Fruit fly (Drosophila melanogaster): ENCODE data around the gene Aldh7A1.
A peak's percentile ranks its signal among the peaks of the same experiment; 100 is the strongest.

The Aldh7A1 gene

DNA sequence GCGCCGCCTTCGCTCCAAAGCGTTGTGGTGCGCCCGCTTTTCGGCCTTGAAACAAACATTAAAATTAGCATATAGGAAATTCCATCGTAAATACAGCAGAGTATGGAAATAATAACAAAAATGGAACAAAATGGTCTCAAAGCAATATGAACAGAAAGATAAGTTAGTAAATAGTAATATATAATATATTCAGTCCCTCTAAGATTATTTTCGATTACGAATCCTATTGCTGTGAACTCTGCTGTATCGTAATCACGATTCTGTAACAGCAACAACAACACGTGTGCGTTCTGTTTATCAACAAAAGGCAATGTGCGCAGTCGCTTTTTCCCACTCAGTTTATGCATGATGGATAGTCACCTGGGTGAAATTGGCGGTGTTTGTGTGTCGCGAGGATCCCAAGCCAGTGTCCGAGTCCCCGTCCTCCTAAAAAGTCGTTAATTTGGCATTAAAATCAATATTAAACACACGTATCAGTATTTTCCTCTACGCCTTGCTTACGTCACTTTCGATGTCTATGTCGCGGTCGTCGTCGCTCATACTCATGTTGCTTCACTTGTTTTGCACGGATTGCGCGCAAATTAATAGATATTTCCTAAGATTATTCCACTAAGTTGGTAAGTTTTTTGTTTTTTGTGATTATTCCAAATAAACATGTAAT is 5.1 kb downstream of the Aldh7A1 start, which contains the start of the genes CG42374 and Mettl5 (continued):
- no peak for TF ChIP-seq CG9139 (GFP tag; optimal IDR thresholded peaks at IDR 0.05)
- TF ChIP-seq dac (GFP tag; optimal IDR thresholded peaks at IDR 0.05): no peak
- TF ChIP-seq CG3032 (tag; optimal IDR thresholded peaks at IDR 0.05): peak; percentile 41
- TF ChIP-seq OdsH (GFP tag; optimal IDR thresholded peaks at IDR 0.05): peak; percentile 10
- TF ChIP-seq Hr38 (GFP tag; optimal IDR thresholded peaks at IDR 0.05): no peak
- no peak for TF ChIP-seq svp (GFP tag)
- peak; percentile 19 for TF ChIP-seq pdm3 (GFP tag; optimal IDR thresholded peaks at IDR 0.05)
- no peak for TF ChIP-seq fd59A (GFP tag; optimal IDR thresholded peaks at IDR 0.05)
- TF ChIP-seq Eip75B (GFP tag; optimal IDR thresholded peaks at IDR 0.05): no peak
- TF ChIP-seq Smox (GFP tag; optimal IDR thresholded peaks at IDR 0.05): peak; percentile 28
- peak; percentile 81 for TF ChIP-seq eg (GFP tag; IDR thresholded peaks at IDR 0.05)
- peak; percentile 50 for TF ChIP-seq CG10669 (GFP tag; optimal IDR thresholded peaks at IDR 0.05)
- TF ChIP-seq CG16779 (tag; optimal IDR thresholded peaks at IDR 0.05): no peak
- peak; percentile 32; the same call in 1 of the 3 replicates for TF ChIP-seq CG6163 (GFP tag; IDR thresholded peaks at IDR 0.05)
- TF ChIP-seq CG7368 (GFP tag; optimal IDR thresholded peaks at IDR 0.05): no peak
- TF ChIP-seq CG32006 (GFP tag; optimal IDR thresholded peaks at IDR 0.05): peak; percentile 49
- peak; percentile 12 for TF ChIP-seq CG8632 (GFP tag; optimal IDR thresholded peaks at IDR 0.05)
- TF ChIP-seq Sox102F (GFP tag; optimal IDR thresholded peaks at IDR 0.05): peak; percentile 23
- peak; percentile 12 for TF ChIP-seq CG10631 (GFP tag; optimal IDR thresholded peaks at IDR 0.05)
- TF ChIP-seq Sox15 (GFP tag; optimal IDR thresholded peaks at IDR 0.05): peak; percentile 2
- TF ChIP-seq CG6792 (GFP tag; optimal IDR thresholded peaks at IDR 0.05): peak; percentile 28

DNA sequence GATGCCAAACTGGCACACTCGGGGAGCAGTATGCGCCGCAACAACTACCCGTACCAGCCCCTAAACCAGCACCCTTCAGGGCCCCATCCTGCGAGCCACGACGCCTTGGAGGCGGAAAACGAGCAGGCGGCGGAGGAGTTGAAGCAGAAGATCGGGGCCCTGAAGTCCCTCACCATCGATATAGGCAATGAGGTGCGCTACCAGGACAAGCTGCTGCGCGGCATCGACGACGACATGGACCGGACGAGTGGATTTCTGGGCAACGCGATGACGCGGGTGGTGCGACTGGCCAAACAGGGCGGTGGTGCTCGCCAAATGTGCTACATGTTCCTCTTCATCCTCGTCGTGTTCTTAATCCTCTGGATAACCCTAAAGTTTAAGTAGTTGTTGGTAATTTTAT is 7.0 kb downstream of the Aldh7A1 start:
- TF ChIP-seq CG8119 (GFP tag; IDR thresholded peaks at IDR 0.05) (no peak), CG6163 (GFP tag; IDR thresholded peaks at IDR 0.05) (peak; percentile 14; the same call in 1 of the 3 replicates), achi (GFP tag; optimal IDR thresholded peaks at IDR 0.05) (no peak), Blimp-1 (GFP tag; optimal IDR thresholded peaks at IDR 0.05) (no peak), CG3032 (tag; optimal IDR thresholded peaks at IDR 0.05) (no peak), Hr4 (GFP tag; optimal IDR thresholded peaks at IDR 0.05) (no peak), CG10669 (GFP tag; optimal IDR thresholded peaks at IDR 0.05) (no peak)

dm6 chr3L:19261213-19261612 is 7.5 kb downstream of the Aldh7A1 start, which contains the start of gene Bet1:
Gene Bet1, plus strand, starts transcription at chr3L:19261394.
- TF ChIP-seq CG32006 (GFP tag; optimal IDR thresholded peaks at IDR 0.05) (peak; percentile 26), Sox15 (GFP tag; optimal IDR thresholded peaks at IDR 0.05) (no peak), CG8632 (GFP tag; optimal IDR thresholded peaks at IDR 0.05) (peak; percentile 3), Eip78C (GFP tag) (peak; percentile 31), achi (GFP tag; optimal IDR thresholded peaks at IDR 0.05) (peak; percentile 1), svp (GFP tag) (peak; percentile 33), acj6 (GFP tag; optimal IDR thresholded peaks at IDR 0.05) (no peak), Eip93F (GFP tag; optimal IDR thresholded peaks at IDR 0.05) (no peak), CG10669 (GFP tag; optimal IDR thresholded peaks at IDR 0.05) (no peak), CG3032 (tag; optimal IDR thresholded peaks at IDR 0.05) (peak; percentile 19), CG3919 (GFP tag; optimal IDR thresholded peaks at IDR 0.05) (no peak), CG10631 (GFP tag; optimal IDR thresholded peaks at IDR 0.05) (no peak), Hr4 (GFP tag; optimal IDR thresholded peaks at IDR 0.05) (no peak), topi (GFP tag; optimal IDR thresholded peaks at IDR 0.05) (no peak), CG9139 (GFP tag; optimal IDR thresholded peaks at IDR 0.05) (no peak), CG6808 (GFP tag; optimal IDR thresholded peaks at IDR 0.05) (no peak)

DNA sequence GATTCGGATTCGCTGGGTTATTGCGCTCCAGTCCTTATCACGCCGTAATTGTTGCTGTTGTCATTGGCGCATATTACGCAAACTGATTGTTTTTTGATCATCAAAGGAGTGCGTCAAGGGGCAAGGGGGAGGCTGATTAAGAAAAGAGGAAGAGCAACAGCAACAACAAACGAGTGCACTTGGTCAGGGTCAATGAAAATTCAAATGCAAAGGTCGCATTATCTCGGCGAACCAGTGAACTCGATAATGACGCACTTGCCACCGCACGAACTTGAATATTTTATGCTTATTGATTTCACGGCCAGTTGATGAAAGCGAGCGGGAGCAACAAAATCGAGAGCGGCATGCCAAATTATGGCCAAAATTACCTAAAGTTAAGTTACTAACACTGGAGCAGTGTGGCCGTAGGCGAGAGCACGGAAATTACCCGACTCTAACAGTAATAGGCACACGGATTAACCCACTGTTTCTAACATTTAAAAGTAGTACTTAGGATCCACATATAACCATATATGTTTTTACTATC is 8.4 kb downstream of the Aldh7A1 start, which contains the start of gene nes:
Gene nes (minus strand): TSS at position 402 of the 526 bp plus-strand sequence.
- TF ChIP-seq Gug (GFP tag; IDR thresholded peaks at IDR 0.05) (no peak), Lpt (GFP tag; optimal IDR thresholded peaks at IDR 0.05) (no peak), CG8632 (GFP tag; optimal IDR thresholded peaks at IDR 0.05) (no peak), spab (GFP tag; optimal IDR thresholded peaks at IDR 0.05) (no peak), Eip93F (GFP tag; optimal IDR thresholded peaks at IDR 0.05) (peak; percentile 21), CG6808 (GFP tag; optimal IDR thresholded peaks at IDR 0.05) (no peak), CG6854 (GFP tag; optimal IDR thresholded peaks at IDR 0.05) (peak; percentile 54), Sox14 (GFP tag; optimal IDR thresholded peaks at IDR 0.05) (peak; percentile 16), net (GFP tag; optimal IDR thresholded peaks at IDR 0.05) (no peak), OdsH (GFP tag; optimal IDR thresholded peaks at IDR 0.05) (no peak), CG31627 (GFP tag; optimal IDR thresholded peaks at IDR 0.05) (peak; percentile 38), svp (GFP tag) (peak; percentile 98), Eip78C (GFP tag) (peak; percentile 68), Ets21C (GFP tag; optimal IDR thresholded peaks at IDR 0.05) (no peak), CG11294 (GFP tag; IDR thresholded peaks at IDR 0.05) (no peak), CG15336 (GFP tag; IDR thresholded peaks at IDR 0.05) (no peak), CG6163 (GFP tag; IDR thresholded peaks at IDR 0.05) (peak; percentile 53; the same call in 1 of the 3 replicates), CG10631 (GFP tag; optimal IDR thresholded peaks at IDR 0.05) (no peak), Hr4 (GFP tag; optimal IDR thresholded peaks at IDR 0.05) (no peak), Hr39 (GFP tag; optimal IDR thresholded peaks at IDR 0.05) (peak; percentile 12), CG8119 (GFP tag; IDR thresholded peaks at IDR 0.05) (no peak), eg (GFP tag; IDR thresholded peaks at IDR 0.05) (peak; percentile 25; the same call in 1 of the 3 replicates), salr (GFP tag; optimal IDR thresholded peaks at IDR 0.05) (no peak)

Measured in whole organism, prepupa.